In the genomic region with DNA sequence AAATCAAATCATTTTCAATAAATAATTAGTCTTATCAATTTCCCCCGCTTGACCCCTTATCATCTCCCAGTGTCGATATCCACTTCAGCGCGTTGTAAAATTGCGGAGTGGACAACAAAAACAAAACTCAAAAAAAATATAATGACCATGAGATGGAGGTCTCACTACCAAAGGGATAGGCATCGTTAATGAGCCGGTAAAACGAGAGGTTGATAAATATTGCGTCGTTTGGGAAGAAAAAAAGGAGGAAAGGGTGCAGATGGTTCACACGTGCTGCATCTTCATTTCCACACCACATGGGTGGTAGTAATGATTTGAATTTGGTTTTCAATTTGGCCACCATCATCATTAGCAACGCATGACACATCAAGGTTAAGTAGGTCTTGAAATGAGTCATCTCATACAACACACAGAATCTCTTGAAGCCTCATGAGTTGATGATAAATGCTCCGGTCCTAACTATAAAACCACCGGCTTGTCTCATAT, we compare ENCODE assay signal across 3 worm cellular contexts.
TF ChIP-seq lines count a peak whose summit lies in the region.

No protein-coding gene starts in this region.

TF ChIP-seq in whole organism, L4 larva, 104 proteins besides CTCF, POLR2A, EP300 and RAD21:
- TF ChIP-seq duxl-1 (tag; optimal IDR thresholded peaks at IDR 0.05; lab: Kevin White, UChicago; ENCODE audit: poor library complexity) = no peak
- no peak for TF ChIP-seq daf-19 (GFP tag; conservative IDR thresholded peaks at IDR 0.05; lab: Robert Waterston, UW)
- TF ChIP-seq aha-1 (tag; lab: Kevin White, UChicago) = peak; percentile 91
- no peak for TF ChIP-seq T26A8.4 (GFP tag; IDR thresholded peaks at IDR 0.05; lab: Robert Waterston, UW)
- TF ChIP-seq ces-1 (GFP tag; optimal IDR thresholded peaks at IDR 0.05; lab: Kevin White, UChicago) = no peak
- no peak for TF ChIP-seq nhr-237 (tag; optimal IDR thresholded peaks at IDR 0.05; lab: Kevin White, UChicago)
- TF ChIP-seq unc-62 (GFP tag; optimal IDR thresholded peaks at IDR 0.05 in 1 of 2; lab: Kevin White, UChicago) = peak in 1 of 2 experiments; percentile 99
- no peak for TF ChIP-seq unc-62 (tag; optimal IDR thresholded peaks at IDR 0.05; lab: Kevin White, UChicago)
- no peak for TF ChIP-seq ztf-11 (tag; optimal IDR thresholded peaks at IDR 0.05; lab: Kevin White, UChicago)
- TF ChIP-seq daf-8 (GFP tag; IDR thresholded peaks at IDR 0.05; lab: Robert Waterston, UW) = no peak
- TF ChIP-seq egl-43 (GFP tag; IDR thresholded peaks at IDR 0.05; lab: Robert Waterston, UW) = no peak
- no peak for TF ChIP-seq nhr-25 (tag; optimal IDR thresholded peaks at IDR 0.05; lab: Kevin White, UChicago; ENCODE audit: borderline replicate concordance, insufficient read depth)
- no peak for TF ChIP-seq attf-4 (tag; optimal IDR thresholded peaks at IDR 0.05; lab: Kevin White, UChicago)
TF ChIP-seq in whole organism, L4 larva: peak in this region for 2.

TF ChIP-seq in whole organism, late embryonic, 69 proteins besides CTCF, POLR2A, EP300 and RAD21:
- TF ChIP-seq K09A11.1 (tag; optimal IDR thresholded peaks at IDR 0.05; lab: Kevin White, UChicago; ENCODE audit: insufficient read depth) (no peak), ceh-30 (tag; optimal IDR thresholded peaks at IDR 0.05; lab: Kevin White, UChicago) (no peak), nhr-11 (tag; optimal IDR thresholded peaks at IDR 0.05; lab: Kevin White, UChicago) (no peak), pat-9 (tag; optimal IDR thresholded peaks at IDR 0.05; lab: Kevin White, UChicago) (no peak), hlh-13 (GFP tag; optimal IDR thresholded peaks at IDR 0.05; lab: Kevin White, UChicago) (no peak), elt-4 (tag; optimal IDR thresholded peaks at IDR 0.05; lab: Kevin White, UChicago) (no peak), hlh-8 (tag; optimal IDR thresholded peaks at IDR 0.05; lab: Kevin White, UChicago) (peak; percentile 2), C38D4.7 (GFP tag; optimal IDR thresholded peaks at IDR 0.05; lab: Kevin White, UChicago) (no peak), elt-2 (tag; optimal IDR thresholded peaks at IDR 0.05; lab: Kevin White, UChicago) (peak; percentile 12), pha-2 (tag; optimal IDR thresholded peaks at IDR 0.05; lab: Kevin White, UChicago) (no peak), gmeb-2 (tag; optimal IDR thresholded peaks at IDR 0.05; lab: Kevin White, UChicago) (no peak), lim-6 (tag; optimal IDR thresholded peaks at IDR 0.05; lab: Kevin White, UChicago) (no peak)

TF ChIP-seq in whole organism, mixed stage, embryonic, 35 proteins besides CTCF, POLR2A, EP300 and RAD21:
- TF ChIP-seq zip-8 (tag; optimal IDR thresholded peaks at IDR 0.05; lab: Kevin White, UChicago) (no peak), mab-5 (tag; optimal IDR thresholded peaks at IDR 0.05; lab: Kevin White, UChicago) (no peak), lin-32 (GFP tag; optimal IDR thresholded peaks at IDR 0.05; lab: Kevin White, UChicago) (no peak), flh-1 (GFP tag; optimal IDR thresholded peaks at IDR 0.05; lab: Kevin White, UChicago) (no peak), cnd-1 (tag; optimal IDR thresholded peaks at IDR 0.05; lab: Kevin White, UChicago) (peak; percentile 41)
TF ChIP-seq in whole organism, mixed stage, embryonic: peak in this region for 1.
